Fruit fly (Drosophila melanogaster) whole organism: ENCODE measurements around the gene Irbp.

Source experiments
- CG8478 ChIP-seq: fragments of >200 bp; optimal IDR thresholded peaks from 2 replicates; lab custom pipeline; 2018; ENCODE audit warnings: inconsistent platforms
- Dll ChIP-seq: fragments of >200 bp; optimal IDR thresholded peaks from 2 replicates; lab custom pipeline; 2017
- EcR ChIP-seq, 2 experiments: fragments of >200 bp; optimal IDR thresholded peaks; 2 replicates each; lab custom pipeline; 2017; ENCODE audit warnings: missing biosample characterization in 2 of 2, missing genetic modification characterization in 2 of 2, missing genetic modification reagents in 2 of 2
- psq ChIP-seq: fragments of >200 bp; optimal IDR thresholded peaks from 2 replicates; lab custom pipeline; 2017

- TF ChIP-seq psq (lab: Kevin White, UChicago) (no peak), CG8478 (lab: Kevin White, UChicago) (no peak), Dll (lab: Kevin White, UChicago) (no peak), EcR (GFP tag; optimal IDR thresholded peaks at IDR 0.05; lab: Kevin White, UChicago) (no peak)
Measured at dm6 chr3R:11456539-11456938, 46.7 kb downstream of the Irbp start.
